Comparison of ENCODE assay signal across 2 fruit fly cellular contexts in genomic region chr2L:7037773-7038327, dm6.
TF ChIP-seq lines count a peak whose summit lies in the region.

TSS of gene milt (plus strand) at chr2L:7037823.

TF ChIP-seq in whole organism, embryonic, 481 proteins besides CTCF, POLR2A, EP300 and RAD21 (continued from another document and continues in another):
- TF ChIP-seq CG12942 (GFP tag; optimal IDR thresholded peaks at IDR 0.05; lab: Kevin White, UChicago) (no peak), Vsx1 (GFP tag; optimal IDR thresholded peaks at IDR 0.05; lab: Kevin White, UChicago) (peak; percentile 14), CG2712 (tag; optimal IDR thresholded peaks at IDR 0.05; lab: Kevin White, UChicago) (peak; percentile 21), pzg (GFP tag; optimal IDR thresholded peaks at IDR 0.05; lab: Kevin White, UChicago) (peak; percentile 72), Xrp1 (GFP tag; IDR thresholded peaks at IDR 0.05; lab: Robert Waterston, UW) (0 out of 2 replicates have a peak, but pooled peaks have one; percentile 22), h (optimal IDR thresholded peaks at IDR 0.05; lab: Kevin White, UChicago) (no peak), NC2β (GFP tag; optimal IDR thresholded peaks at IDR 0.05; lab: Kevin White, UChicago) (peak; percentile 38), kah (GFP tag; optimal IDR thresholded peaks at IDR 0.05; lab: Kevin White, UChicago) (no peak), insv (GFP tag; optimal IDR thresholded peaks at IDR 0.05; lab: Kevin White, UChicago) (no peak), CG8089 (GFP tag; optimal IDR thresholded peaks at IDR 0.05; lab: Kevin White, UChicago) (no peak), sob (GFP tag; IDR thresholded peaks at IDR 0.05; lab: Robert Waterston, UW) (peak; percentile 25; the same call in 1 of the 2 replicates), Opbp (GFP tag; IDR thresholded peaks at IDR 0.05; lab: Robert Waterston, UW; ENCODE audit: partially characterized antibody) (peak; percentile 91), emc (GFP tag; optimal IDR thresholded peaks at IDR 0.05; lab: Kevin White, UChicago) (peak; percentile 9), hbn (GFP tag; IDR thresholded peaks at IDR 0.05; lab: Robert Waterston, UW; ENCODE audit: partially characterized antibody) (peak; percentile 77), HLH3B (GFP tag; IDR thresholded peaks at IDR 0.05; lab: Robert Waterston, UW) (no peak), caup (GFP tag; optimal IDR thresholded peaks at IDR 0.05; lab: Kevin White, UChicago; ENCODE audit: severe bottlenecking) (no peak), CG33213 (GFP tag; optimal IDR thresholded peaks at IDR 0.05; lab: Kevin White, UChicago) (no peak), CG12155 (GFP tag; optimal IDR thresholded peaks at IDR 0.05; lab: Kevin White, UChicago) (no peak), cas (GFP tag; IDR thresholded peaks at IDR 0.05; lab: Robert Waterston, UW) (no peak), luna (GFP tag; optimal IDR thresholded peaks at IDR 0.05; lab: Kevin White, UChicago) (no peak), CG7786 (GFP tag; optimal IDR thresholded peaks at IDR 0.05; lab: Kevin White, UChicago) (no peak), ERR (GFP tag; optimal IDR thresholded peaks at IDR 0.05; lab: Kevin White, UChicago) (peak; percentile 52), CG32772 (GFP tag; IDR thresholded peaks at IDR 0.05; lab: Robert Waterston, UW) (no peak), CG10565 (GFP tag; optimal IDR thresholded peaks at IDR 0.05; lab: Kevin White, UChicago) (no peak), CG5245 (GFP tag; optimal IDR thresholded peaks at IDR 0.05; lab: Kevin White, UChicago) (no peak), CG2678 (tag; optimal IDR thresholded peaks at IDR 0.05; lab: Kevin White, UChicago) (no peak), Med (GFP tag; lab: Kevin White, UChicago) (peak; percentile 72), nmo (GFP tag; optimal IDR thresholded peaks at IDR 0.05; lab: Kevin White, UChicago) (peak; percentile 47), gfzf (GFP tag; optimal IDR thresholded peaks at IDR 0.05; lab: Kevin White, UChicago) (peak; percentile 21), CG14710 (tag; optimal IDR thresholded peaks at IDR 0.05; lab: Kevin White, UChicago) (peak; percentile 31), CG14050 (GFP tag; IDR thresholded peaks at IDR 0.05; lab: Robert Waterston, UW) (no peak), al (GFP tag; IDR thresholded peaks at IDR 0.05; lab: Robert Waterston, UW) (no peak), CG8359 (GFP tag; optimal IDR thresholded peaks at IDR 0.05; lab: Kevin White, UChicago; ENCODE audit: borderline replicate concordance) (no peak), CG12219 (GFP tag; optimal IDR thresholded peaks at IDR 0.05; lab: Kevin White, UChicago) (no peak), tgo (GFP tag; IDR thresholded peaks at IDR 0.05; lab: Robert Waterston, UW) (no peak), CG18476 (GFP tag; optimal IDR thresholded peaks at IDR 0.05; lab: Kevin White, UChicago) (no peak), CG6791 (GFP tag; IDR thresholded peaks at IDR 0.05; lab: Robert Waterston, UW; ENCODE audit: partially characterized antibody) (peak; percentile 91), CG9437 (GFP tag; optimal IDR thresholded peaks at IDR 0.05; lab: Kevin White, UChicago) (no peak), gsb (GFP tag; IDR thresholded peaks at IDR 0.05; lab: Robert Waterston, UW) (no peak), Ets97D (GFP tag; optimal IDR thresholded peaks at IDR 0.05; lab: Kevin White, UChicago) (peak; percentile 52), CHES-1-like (GFP tag; optimal IDR thresholded peaks at IDR 0.05; lab: Kevin White, UChicago) (peak; percentile 0), fd3F (GFP tag; optimal IDR thresholded peaks at IDR 0.05; lab: Kevin White, UChicago) (no peak), tup (GFP tag; optimal IDR thresholded peaks at IDR 0.05; lab: Kevin White, UChicago) (no peak), maf-S (GFP tag; optimal IDR thresholded peaks at IDR 0.05; lab: Kevin White, UChicago) (no peak), CG17361 (GFP tag; IDR thresholded peaks at IDR 0.05; lab: Robert Waterston, UW) (no peak), lbe (GFP tag; optimal IDR thresholded peaks at IDR 0.05; lab: Kevin White, UChicago) (no peak), HLHmδ (GFP tag; optimal IDR thresholded peaks at IDR 0.05; lab: Kevin White, UChicago) (no peak), inv (GFP tag; IDR thresholded peaks at IDR 0.05; lab: Robert Waterston, UW; ENCODE audit: partially characterized antibody) (peak; percentile 70), CG7839 (tag; optimal IDR thresholded peaks at IDR 0.05; lab: Kevin White, UChicago) (no peak), CG9876 (GFP tag; optimal IDR thresholded peaks at IDR 0.05; lab: Kevin White, UChicago) (no peak), CG18011 (GFP tag; optimal IDR thresholded peaks at IDR 0.05; lab: Kevin White, UChicago) (no peak), corto (GFP tag; optimal IDR thresholded peaks at IDR 0.05; lab: Kevin White, UChicago) (no peak), Scr (GFP tag; IDR thresholded peaks at IDR 0.05; lab: Robert Waterston, UW; ENCODE audit: partially characterized antibody) (peak; percentile 85), CG30020 (tag; optimal IDR thresholded peaks at IDR 0.05; lab: Kevin White, UChicago) (peak; percentile 36), exex (tag; optimal IDR thresholded peaks at IDR 0.05; lab: Kevin White, UChicago) (peak; percentile 12), CG1024 (GFP tag; IDR thresholded peaks at IDR 0.05; lab: Robert Waterston, UW) (no peak; the same call in 1 of the 2 replicates), Myb (GFP tag; optimal IDR thresholded peaks at IDR 0.05; lab: Kevin White, UChicago) (peak; percentile 33), chif (GFP tag; optimal IDR thresholded peaks at IDR 0.05; lab: Kevin White, UChicago) (peak in 1 of 2 experiments; percentile 8), CG18764 (GFP tag; optimal IDR thresholded peaks at IDR 0.05; lab: Kevin White, UChicago) (no peak), CG11456 (GFP tag; IDR thresholded peaks at IDR 0.05; lab: Robert Waterston, UW) (no peak), sna (GFP tag; IDR thresholded peaks at IDR 0.05; lab: Robert Waterston, UW; ENCODE audit: partially characterized antibody) (peak; percentile 76), nerfin-1 (tag; optimal IDR thresholded peaks at IDR 0.05; lab: Kevin White, UChicago) (peak; percentile 31), CG13624 (GFP tag; optimal IDR thresholded peaks at IDR 0.05; lab: Kevin White, UChicago) (peak; percentile 38), z (GFP tag; IDR thresholded peaks at IDR 0.05; lab: Robert Waterston, UW) (no peak), stwl (tag; optimal IDR thresholded peaks at IDR 0.05; lab: Kevin White, UChicago) (peak; percentile 82), CG10654 (GFP tag; optimal IDR thresholded peaks at IDR 0.05; lab: Kevin White, UChicago) (no peak)

TF ChIP-seq in whole organism, prepupa, 60 proteins besides CTCF, POLR2A, EP300 and RAD21 (continued from another document):
- no peak for TF ChIP-seq Met (GFP tag; optimal IDR thresholded peaks at IDR 0.05; lab: Kevin White, UChicago)
- TF ChIP-seq CG8632 (GFP tag; optimal IDR thresholded peaks at IDR 0.05; lab: Kevin White, UChicago), result no peak
- no peak for TF ChIP-seq CG4318 (GFP tag; optimal IDR thresholded peaks at IDR 0.05; lab: Kevin White, UChicago)
- TF ChIP-seq fd59A (GFP tag; optimal IDR thresholded peaks at IDR 0.05; lab: Kevin White, UChicago), result no peak
- no peak for TF ChIP-seq Blimp-1 (GFP tag; optimal IDR thresholded peaks at IDR 0.05; lab: Kevin White, UChicago)
- peak; percentile 3 for TF ChIP-seq topi (GFP tag; optimal IDR thresholded peaks at IDR 0.05; lab: Kevin White, UChicago)
- TF ChIP-seq achi (GFP tag; optimal IDR thresholded peaks at IDR 0.05; lab: Kevin White, UChicago), result no peak
- no peak for TF ChIP-seq Lpt (GFP tag; optimal IDR thresholded peaks at IDR 0.05; lab: Kevin White, UChicago)
- no peak for TF ChIP-seq CG15336 (GFP tag; IDR thresholded peaks at IDR 0.05; lab: Robert Waterston, UW)
